Worm (Caenorhabditis elegans) whole organism, young adult: ENCODE data around the gene syf-2.

ENCODE experiments used
- ama-1 ChIP-seq, 3 experiments: fragments of 150-350 bp in 1 of 3; sonication (generic microtip) in 2 of 3; optimal IDR thresholded peaks; 2 replicates each; lab custom pipeline; 2014 to 2018; ENCODE audit warnings: missing biosample characterization in 2 of 3, missing genetic modification characterization in 2 of 3, missing genetic modification reagents in 2 of 3
- lag-1 ChIP-seq: fragments of 200-800 bp; sonication (Bioruptor generic); IDR thresholded peaks from 2 replicates; pipeline ENCODE4 v1.3.6; 2022; ENCODE audit warnings: missing genetic modification reagents, missing genetic modification characterization, missing compliant biosample characterization
- lsl-1 ChIP-seq: fragments of 200-800 bp; sonication (Bioruptor generic); optimal IDR thresholded peaks from 2 replicates; lab custom pipeline; 2018; ENCODE audit warnings: mild to moderate bottlenecking, missing genetic modification characterization, moderate library complexity, missing compliant biosample characterization
- nfya-1 ChIP-seq: sonication (generic microtip); optimal IDR thresholded peaks from 2 replicates; lab custom pipeline; 2017; ENCODE audit warnings: antibody characterized with exemption, missing compliant biosample characterization, missing genetic modification characterization, borderline replicate concordance; ENCODE audit not compliant: insufficient read depth
- snpc-4 ChIP-seq, 5 experiments: fragments of 150-350 bp in 1 of 5; sonication (generic microtip) in 4 of 5; optimal IDR thresholded peaks; 2 replicates each; lab custom pipeline; 2014 to 2018; ENCODE audit warnings: missing genetic modification characterization in 5 of 5, missing biosample characterization in 3 of 5, antibody characterized with exemption in 2 of 5, mild to moderate bottlenecking in 2 of 5, missing compliant biosample characterization in 2 of 5, missing genotype in 2 of 5, moderate library complexity in 2 of 5, missing genetic modification reagents in 1 of 5
- ztf-25 ChIP-seq: fragments of 200-800 bp; sonication (Bioruptor generic); IDR thresholded peaks from 2 replicates; pipeline ENCODE4 v1.3.6; 2022; ENCODE audit warnings: missing genetic modification reagents, missing genetic modification characterization, missing compliant biosample characterization

- no peak for TF ChIP-seq ama-1 (optimal IDR thresholded peaks at IDR 0.05; lab: Kevin White, UChicago)
- TF ChIP-seq ama-1 (GFP tag; optimal IDR thresholded peaks at IDR 0.05; lab: Kevin White, UChicago) = no peak
- TF ChIP-seq lsl-1 (GFP tag; lab: Kevin White, UChicago) = no peak
- no peak for TF ChIP-seq ztf-25 (GFP tag; lab: Robert Waterston, UW)
- TF ChIP-seq nfya-1 = no peak
- no peak for TF ChIP-seq lag-1 (GFP tag; lab: Robert Waterston, UW)
- TF ChIP-seq snpc-4 (GFP tag; optimal IDR thresholded peaks at IDR 0.05; lab: Kevin White, UChicago) = no peak
- no peak for TF ChIP-seq snpc-4 (tag; optimal IDR thresholded peaks at IDR 0.05; lab: Kevin White, UChicago)
These were observed 25.9 kb downstream of the syf-2 start, which contains the start of gene B0280.17 for ce11 chrIII:7136015-7136414.
